Fruit fly (Drosophila melanogaster): Measurements from ENCODE around the gene Pglym87.

- no peak for TF ChIP-seq Dif (GFP tag; optimal IDR thresholded peaks at IDR 0.05; ENCODE audit: partially characterized antibody)
- TF ChIP-seq psq (GFP tag; optimal IDR thresholded peaks at IDR 0.05): no peak
- no peak for TF ChIP-seq usp (GFP tag; optimal IDR thresholded peaks at IDR 0.05)
- no peak for TF ChIP-seq lola (GFP tag; optimal IDR thresholded peaks at IDR 0.05)
- no peak for TF ChIP-seq Vsx2 (GFP tag; optimal IDR thresholded peaks at IDR 0.05; ENCODE audit: partially characterized antibody)
- TF ChIP-seq br (GFP tag; optimal IDR thresholded peaks at IDR 0.05): no peak
- no peak for TF ChIP-seq Dfd (GFP tag; optimal IDR thresholded peaks at IDR 0.05)
- no peak for TF ChIP-seq CrebA (GFP tag; optimal IDR thresholded peaks at IDR 0.05; ENCODE audit: borderline replicate concordance)
- TF ChIP-seq Rel (GFP tag; optimal IDR thresholded peaks at IDR 0.05): no peak
- no peak for TF ChIP-seq Rel (tag; optimal IDR thresholded peaks at IDR 0.05)
- no peak for TF ChIP-seq HLH106 (tag; optimal IDR thresholded peaks at IDR 0.05)
- TF ChIP-seq OdsH (GFP tag; optimal IDR thresholded peaks at IDR 0.05): no peak
- TF ChIP-seq GATAd (GFP tag; optimal IDR thresholded peaks at IDR 0.05): no peak
- TF ChIP-seq Hr83 (GFP tag; optimal IDR thresholded peaks at IDR 0.05; ENCODE audit: poor library complexity, severe bottlenecking): no peak
- no peak for TF ChIP-seq pan (optimal IDR thresholded peaks at IDR 0.05)
Observed at dm6 chr3R:12239166-12239565, 6.6 kb upstream of the Pglym87 start, which contains the start of gene Cyp313a3.
